Worm (Caenorhabditis elegans): Measurements from ENCODE around the gene ZK1058.9.

ZK1058.9 gene

DNA sequence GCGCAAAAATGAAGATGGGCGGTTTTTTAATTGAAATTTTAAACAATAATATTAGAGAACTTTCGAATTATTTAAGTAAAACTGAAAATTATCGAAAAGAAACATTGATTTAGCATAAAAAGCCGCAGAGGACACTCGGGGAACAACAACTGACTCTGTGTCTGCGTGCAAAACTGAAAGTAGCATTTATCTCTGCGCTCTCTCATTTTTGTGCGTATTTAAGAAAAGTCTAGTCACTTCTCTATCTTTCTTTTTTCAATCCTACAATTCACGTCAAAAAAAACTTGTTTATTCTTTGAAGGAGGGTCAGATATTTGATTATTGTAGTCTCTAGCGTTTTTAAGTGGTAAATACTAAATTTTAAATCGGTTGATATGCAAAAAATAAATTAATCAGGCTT is 17.8 kb downstream of the ZK1058.9 start (continued):
- TF ChIP-seq nhr-80 (tag; optimal IDR thresholded peaks at IDR 0.05): no peak
- TF ChIP-seq snpc-4 (GFP tag; optimal IDR thresholded peaks at IDR 0.05): no peak
- no peak for TF ChIP-seq snpc-4 (tag; optimal IDR thresholded peaks at IDR 0.05)
- TF ChIP-seq attf-5 (GFP tag; optimal IDR thresholded peaks at IDR 0.05): peak; percentile 6
- no peak for TF ChIP-seq nhr-90 (tag; optimal IDR thresholded peaks at IDR 0.05)

DNA sequence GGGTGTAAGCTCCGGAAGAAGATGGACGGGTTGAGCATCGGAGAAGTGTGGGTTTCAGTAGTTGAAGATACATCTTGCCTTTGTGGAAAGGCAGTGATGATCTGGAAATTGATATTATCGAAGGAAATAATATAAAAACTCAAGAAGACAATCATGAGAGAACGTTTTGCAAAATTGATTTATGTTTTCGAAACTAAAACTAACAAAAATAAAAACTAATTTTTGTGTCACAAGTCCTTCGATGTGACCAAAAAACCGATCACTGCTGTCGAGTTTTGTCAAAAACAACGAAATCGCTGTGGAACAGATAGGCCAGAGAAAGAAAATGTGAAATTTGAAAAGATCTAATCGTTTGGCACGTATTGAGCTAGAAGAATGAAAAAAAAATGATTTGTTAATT is 18.4 kb downstream of the ZK1058.9 start, which contains the start of gene mmcm-1:
mmcm-1 (minus strand) TSS at position 101 of the 400 bp plus-strand sequence.
- TF ChIP-seq sea-2 (GFP tag; IDR thresholded peaks at IDR 0.05) (no peak), hmg-20 (GFP tag; IDR thresholded peaks at IDR 0.05) (no peak), lin-26 (GFP tag; IDR thresholded peaks at IDR 0.05) (no peak), lin-40 (tag; optimal IDR thresholded peaks at IDR 0.05) (no peak), B0261.1 (tag; optimal IDR thresholded peaks at IDR 0.05) (no peak), zim-3 (tag; optimal IDR thresholded peaks at IDR 0.05) (no peak), B0035.1 (tag; optimal IDR thresholded peaks at IDR 0.05) (no peak), ets-4 (GFP tag; optimal IDR thresholded peaks at IDR 0.05) (no peak), nhr-179 (tag; optimal IDR thresholded peaks at IDR 0.05) (no peak), sptf-2 (GFP tag; optimal IDR thresholded peaks at IDR 0.05) (no peak), F57A8.1 (GFP tag; optimal IDR thresholded peaks at IDR 0.05) (no peak), hrde-1 (tag; optimal IDR thresholded peaks at IDR 0.05; ENCODE audit: borderline replicate concordance) (no peak), let-526 (GFP tag; IDR thresholded peaks at IDR 0.05) (no peak), madf-6 (GFP tag; IDR thresholded peaks at IDR 0.05) (no peak), atf-7 (tag; optimal IDR thresholded peaks at IDR 0.05) (no peak)

DNA sequence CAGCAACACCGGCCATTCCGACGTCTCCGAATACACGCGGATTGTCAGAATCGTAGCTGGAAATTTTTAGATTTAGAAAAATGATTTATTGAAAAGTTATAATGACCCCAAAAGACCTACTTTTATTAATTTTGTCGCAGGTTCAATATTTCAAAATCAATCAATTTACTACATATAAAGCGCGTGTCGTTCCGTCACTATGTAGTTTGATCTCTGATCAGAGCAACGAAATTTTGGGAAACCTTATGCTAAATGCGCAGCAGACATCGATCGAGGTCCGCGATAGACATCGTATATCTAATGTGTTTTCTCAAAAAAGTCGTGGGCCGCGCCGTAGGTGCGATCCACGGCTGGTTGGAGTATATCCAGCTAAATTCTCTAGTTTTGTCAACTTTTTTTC is 19.5 kb downstream of the ZK1058.9 start:
- TF ChIP-seq him-1 (tag; optimal IDR thresholded peaks at IDR 0.05) (no peak), snpc-4 (GFP tag; optimal IDR thresholded peaks at IDR 0.05) (peak; percentile 11), snpc-4 (tag; optimal IDR thresholded peaks at IDR 0.05) (peak in 2 of 4 experiments; percentile 68 to 71)

DNA sequence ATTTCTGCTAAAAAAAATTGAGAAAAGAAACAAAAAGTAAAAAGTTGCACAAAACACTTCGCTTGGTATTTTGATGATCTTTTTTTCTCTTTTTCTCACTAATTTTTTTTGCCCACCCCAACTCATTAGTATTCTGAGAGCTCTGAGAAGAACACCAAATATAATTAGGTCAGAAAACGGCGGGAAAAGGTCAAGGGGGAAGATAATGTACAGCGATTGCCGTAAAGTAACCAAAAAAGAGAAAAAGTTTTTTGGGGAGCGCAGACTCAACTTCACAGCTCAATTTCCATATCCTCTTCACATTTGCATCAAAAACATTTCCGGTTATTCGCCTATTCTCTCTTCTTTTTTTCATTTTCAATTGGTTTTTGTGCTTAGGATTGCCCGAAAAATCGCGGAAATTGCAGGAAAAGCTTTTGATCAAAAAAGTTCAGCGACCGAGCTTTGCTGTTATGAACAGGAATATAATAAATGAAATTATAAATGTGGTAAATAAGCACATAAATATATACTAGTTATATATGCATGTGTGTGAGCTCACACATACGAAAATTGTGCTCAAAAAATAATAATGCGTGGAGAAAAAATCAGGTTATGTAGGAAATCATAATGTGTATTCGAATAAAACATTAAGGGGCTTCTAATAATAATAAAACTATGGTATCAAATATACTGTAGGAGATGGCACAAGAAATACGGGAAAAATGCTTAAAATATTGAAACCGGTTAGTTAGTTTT is 23.3 kb downstream of the ZK1058.9 start:
- 0 out of 2 replicates have a peak, but pooled peaks have one; percentile 2 for TF ChIP-seq madf-3 (GFP tag; IDR thresholded peaks at IDR 0.05)
- peak; percentile 6 for TF ChIP-seq atf-7 (tag; optimal IDR thresholded peaks at IDR 0.05)
- TF ChIP-seq Y56A3A.18 (GFP tag; IDR thresholded peaks at IDR 0.05): peak; percentile 32; the same call in 1 of the 2 replicates
- peak; percentile 35 for TF ChIP-seq lin-40 (tag; optimal IDR thresholded peaks at IDR 0.05)
- TF ChIP-seq F37B4.10 (GFP tag; IDR thresholded peaks at IDR 0.05): no peak
- TF ChIP-seq Y53G8AR.9 (GFP tag; conservative IDR thresholded peaks at IDR 0.05): 0 out of 2 replicates have a peak, but pooled peaks have one; percentile 25
- TF ChIP-seq xnd-1 (tag; optimal IDR thresholded peaks at IDR 0.05): no peak
- peak; percentile 87 for TF ChIP-seq repo-1 (tag; optimal IDR thresholded peaks at IDR 0.05)
- no peak for TF ChIP-seq cebp-1 (GFP tag; IDR thresholded peaks at IDR 0.05)
- peak; percentile 51 for TF ChIP-seq cebp-1 (tag; optimal IDR thresholded peaks at IDR 0.05)
- peak; percentile 72 for TF ChIP-seq athp-1 (tag; optimal IDR thresholded peaks at IDR 0.05)
- TF ChIP-seq tlf-1 (GFP tag; optimal IDR thresholded peaks at IDR 0.05): peak; percentile 43
- TF ChIP-seq mcd-1 (GFP tag; IDR thresholded peaks at IDR 0.05): 0 out of 2 replicates have a peak, but pooled peaks have one; percentile 4
- peak; percentile 57 for TF ChIP-seq him-1 (tag; optimal IDR thresholded peaks at IDR 0.05)
- TF ChIP-seq ccch-3 (GFP tag; optimal IDR thresholded peaks at IDR 0.05): no peak
- TF ChIP-seq B0336.3 (GFP tag; IDR thresholded peaks at IDR 0.05): peak; percentile 60; the same call in 1 of the 2 replicates
- TF ChIP-seq Y53F4B.3 (GFP tag; IDR thresholded peaks at IDR 0.05): 0 out of 2 replicates have a peak, but pooled peaks have one; percentile 9
- TF ChIP-seq egl-18 (GFP tag; IDR thresholded peaks at IDR 0.05): no peak
- peak; percentile 34 for TF ChIP-seq ztf-26 (tag; optimal IDR thresholded peaks at IDR 0.05)
- TF ChIP-seq ceh-79 (tag; optimal IDR thresholded peaks at IDR 0.05): peak; percentile 15
- peak; percentile 68 for TF ChIP-seq nfyb-1 (GFP tag; IDR thresholded peaks at IDR 0.05)
- peak; percentile 53; the same call in 1 of the 2 replicates for TF ChIP-seq ekl-4 (GFP tag; IDR thresholded peaks at IDR 0.05)
- no peak for TF ChIP-seq dpff-1 (tag; optimal IDR thresholded peaks at IDR 0.05)
- no peak for TF ChIP-seq hsf-1 (GFP tag; IDR thresholded peaks at IDR 0.05)
- TF ChIP-seq rpc-1 (optimal IDR thresholded peaks at IDR 0.05): no peak
- no peak for TF ChIP-seq rpc-1 (tag; optimal IDR thresholded peaks at IDR 0.05)
